In the genomic region with DNA sequence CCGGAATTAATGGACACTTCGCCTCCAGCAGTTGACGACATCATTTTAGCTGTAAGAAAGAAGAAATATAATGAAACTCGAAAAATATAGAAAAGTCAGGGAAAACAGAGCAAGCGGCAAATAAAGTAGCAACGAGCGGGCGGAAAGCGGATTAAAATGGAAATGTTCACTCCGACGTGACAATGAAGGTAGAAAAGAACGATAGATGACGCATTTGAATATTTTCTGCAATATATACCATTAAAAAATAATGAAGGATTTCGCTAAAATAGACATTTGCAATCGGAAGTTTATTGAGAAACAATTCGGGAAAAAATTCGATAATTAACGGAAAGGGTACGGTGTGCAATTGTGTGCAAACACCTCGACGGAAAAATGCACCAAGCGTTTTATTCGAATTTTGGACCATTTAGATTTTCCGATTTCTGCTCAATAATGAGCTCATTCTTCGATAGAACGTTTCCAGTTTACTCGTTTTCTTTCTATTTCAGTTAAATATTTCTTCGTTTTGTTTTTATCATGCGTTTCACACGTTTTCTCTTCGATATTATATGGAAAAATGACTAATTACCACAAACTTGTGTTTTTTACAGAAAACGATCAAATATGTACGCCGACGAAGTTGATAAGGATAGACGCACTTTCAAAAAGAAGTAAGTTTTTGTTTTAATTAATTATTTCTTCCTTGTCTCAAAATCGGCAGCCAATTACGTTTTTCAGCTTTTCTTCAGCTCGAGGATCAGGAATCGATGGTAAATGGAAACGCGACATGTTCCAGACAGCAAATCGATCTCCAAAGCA, we compare ENCODE assay signal across 4 worm cellular contexts.
TF ChIP-seq lines count a peak whose summit lies in the region.

A gene (minus strand): TSS at position 51 of the 801 bp plus-strand sequence.
A gene (plus strand): TSS at position 594 of the 801 bp plus-strand sequence.

TF ChIP-seq in whole organism, L2 larva, 48 proteins besides CTCF, POLR2A, EP300 and RAD21:
- TF ChIP-seq nhr-129 (tag; optimal IDR thresholded peaks at IDR 0.05; lab: Kevin White, UChicago): peak; percentile 56
- TF ChIP-seq R02D3.7 (tag; optimal IDR thresholded peaks at IDR 0.05; lab: Kevin White, UChicago): no peak
- peak; percentile 23 for TF ChIP-seq nhr-25 (tag; optimal IDR thresholded peaks at IDR 0.05; lab: Kevin White, UChicago)
- TF ChIP-seq crh-2 (tag; optimal IDR thresholded peaks at IDR 0.05; lab: Kevin White, UChicago): peak; percentile 54
- TF ChIP-seq C34F6.9 (tag; optimal IDR thresholded peaks at IDR 0.05; lab: Kevin White, UChicago): peak; percentile 75
- TF ChIP-seq gmeb-1 (tag; optimal IDR thresholded peaks at IDR 0.05; lab: Kevin White, UChicago): peak; percentile 15
- peak; percentile 13 for TF ChIP-seq fos-1 (tag; optimal IDR thresholded peaks at IDR 0.05; lab: Kevin White, UChicago)
- peak; percentile 85 for TF ChIP-seq unc-55 (GFP tag; optimal IDR thresholded peaks at IDR 0.05; lab: Kevin White, UChicago)
- no peak for TF ChIP-seq ama-1 (optimal IDR thresholded peaks at IDR 0.05; lab: Kevin White, UChicago)
- TF ChIP-seq sma-9 (GFP tag; optimal IDR thresholded peaks at IDR 0.05; lab: Kevin White, UChicago): peak; percentile 37
- TF ChIP-seq sma-9 (tag; optimal IDR thresholded peaks at IDR 0.05; lab: Kevin White, UChicago): no peak
- peak; percentile 96 to 99 for TF ChIP-seq lsy-2 (tag; optimal IDR thresholded peaks at IDR 0.05; lab: Kevin White, UChicago)
- peak; percentile 19 for TF ChIP-seq blmp-1 (tag; optimal IDR thresholded peaks at IDR 0.05; lab: Kevin White, UChicago; ENCODE audit: insufficient read depth)
- peak; percentile 24 for TF ChIP-seq sem-4 (tag; optimal IDR thresholded peaks at IDR 0.05; lab: Kevin White, UChicago)
- no peak for TF ChIP-seq alr-1 (tag; optimal IDR thresholded peaks at IDR 0.05; lab: Kevin White, UChicago)
TF ChIP-seq in whole organism, L2 larva: peak in this region for 11.

TF ChIP-seq in whole organism, L4 larva, 104 proteins besides CTCF, POLR2A, EP300 and RAD21 (continues in another document):
- no peak for TF ChIP-seq nhr-48 (tag; optimal IDR thresholded peaks at IDR 0.05; lab: Kevin White, UChicago)
- no peak for TF ChIP-seq daf-12 (tag; optimal IDR thresholded peaks at IDR 0.05; lab: Kevin White, UChicago)
- no peak for TF ChIP-seq php-3 (GFP tag; IDR thresholded peaks at IDR 0.05; lab: Robert Waterston, UW)
- peak; percentile 47 for TF ChIP-seq ces-1 (GFP tag; optimal IDR thresholded peaks at IDR 0.05; lab: Kevin White, UChicago)
- TF ChIP-seq cey-2 (tag; optimal IDR thresholded peaks at IDR 0.05; lab: Kevin White, UChicago; ENCODE audit: borderline replicate concordance, insufficient read depth): no peak
- no peak for TF ChIP-seq tag-97 (GFP tag; IDR thresholded peaks at IDR 0.05; lab: Robert Waterston, UW)
- peak; percentile 9 for TF ChIP-seq nhr-6 (tag; optimal IDR thresholded peaks at IDR 0.05; lab: Kevin White, UChicago)
- TF ChIP-seq pha-4 (GFP tag; IDR thresholded peaks at IDR 0.05; lab: Robert Waterston, UW): no peak
- TF ChIP-seq pha-4 (tag; optimal IDR thresholded peaks at IDR 0.05; lab: Kevin White, UChicago): peak; percentile 42
- no peak for TF ChIP-seq F44E2.7 (GFP tag; IDR thresholded peaks at IDR 0.05; lab: Robert Waterston, UW)
- TF ChIP-seq lin-38 (GFP tag; IDR thresholded peaks at IDR 0.05; lab: Robert Waterston, UW): peak; percentile 34
- TF ChIP-seq T20F7.1 (GFP tag; optimal IDR thresholded peaks at IDR 0.05; lab: Kevin White, UChicago): peak; percentile 2
- peak; percentile 59; the same call in 1 of the 2 replicates for TF ChIP-seq snpc-1.2 (GFP tag; IDR thresholded peaks at IDR 0.05; lab: Robert Waterston, UW)
- peak; percentile 93 for TF ChIP-seq aha-1 (tag; lab: Kevin White, UChicago)
- TF ChIP-seq dpl-1 (GFP tag; optimal IDR thresholded peaks at IDR 0.05; lab: Kevin White, UChicago): peak; percentile 52
- peak; percentile 3 for TF ChIP-seq rbr-2 (tag; optimal IDR thresholded peaks at IDR 0.05; lab: Kevin White, UChicago)
- TF ChIP-seq zfp-3 (GFP tag; conservative IDR thresholded peaks at IDR 0.05; lab: Robert Waterston, UW): no peak
- peak; percentile 77 for TF ChIP-seq mes-2 (tag; optimal IDR thresholded peaks at IDR 0.05; lab: Kevin White, UChicago; ENCODE audit: poor library complexity, severe bottlenecking)
- peak; percentile 25 for TF ChIP-seq mep-1 (tag; optimal IDR thresholded peaks at IDR 0.05; lab: Kevin White, UChicago)
- TF ChIP-seq lsy-2 (tag; optimal IDR thresholded peaks at IDR 0.05; lab: Kevin White, UChicago): peak; percentile 85 to 99
- TF ChIP-seq arid-1 (GFP tag; conservative IDR thresholded peaks at IDR 0.05; lab: Robert Waterston, UW): 0 out of 2 replicates have a peak, but pooled peaks have one; percentile 34
- TF ChIP-seq daf-8 (GFP tag; IDR thresholded peaks at IDR 0.05; lab: Robert Waterston, UW): no peak

TF ChIP-seq in whole organism, late embryonic, 69 proteins besides CTCF, POLR2A, EP300 and RAD21:
- TF ChIP-seq sdc-2 (tag; optimal IDR thresholded peaks at IDR 0.05; lab: Kevin White, UChicago) (no peak), unc-42 (tag; optimal IDR thresholded peaks at IDR 0.05; lab: Kevin White, UChicago) (peak; percentile 78), pat-9 (tag; optimal IDR thresholded peaks at IDR 0.05; lab: Kevin White, UChicago) (no peak), pax-1 (tag; optimal IDR thresholded peaks at IDR 0.05; lab: Kevin White, UChicago) (peak; percentile 28), ceh-31 (tag; optimal IDR thresholded peaks at IDR 0.05; lab: Kevin White, UChicago) (peak; percentile 27), nfya-1 (tag; optimal IDR thresholded peaks at IDR 0.05; lab: Kevin White, UChicago) (peak; percentile 38), ceh-48 (tag; optimal IDR thresholded peaks at IDR 0.05; lab: Kevin White, UChicago) (peak; percentile 70), K09A11.1 (tag; optimal IDR thresholded peaks at IDR 0.05; lab: Kevin White, UChicago; ENCODE audit: insufficient read depth) (no peak), elt-2 (tag; optimal IDR thresholded peaks at IDR 0.05; lab: Kevin White, UChicago) (peak; percentile 31)

TF ChIP-seq in whole organism, mixed stage, embryonic, 35 proteins besides CTCF, POLR2A, EP300 and RAD21:
- TF ChIP-seq ces-1 (GFP tag; optimal IDR thresholded peaks at IDR 0.05; lab: Kevin White, UChicago) (peak; percentile 92), ztf-11 (tag; optimal IDR thresholded peaks at IDR 0.05; lab: Kevin White, UChicago) (peak; percentile 27), ceh-43 (GFP tag; optimal IDR thresholded peaks at IDR 0.05; lab: Kevin White, UChicago) (peak; percentile 52), ham-2 (GFP tag; optimal IDR thresholded peaks at IDR 0.05; lab: Kevin White, UChicago) (no peak), bed-3 (GFP tag; optimal IDR thresholded peaks at IDR 0.05; lab: Kevin White, UChicago) (no peak), tbx-8 (GFP tag; optimal IDR thresholded peaks at IDR 0.05; lab: Kevin White, UChicago) (no peak), elt-1 (tag; optimal IDR thresholded peaks at IDR 0.05; lab: Kevin White, UChicago; ENCODE audit: borderline replicate concordance, insufficient read depth) (no peak), ceh-39 (tag; optimal IDR thresholded peaks at IDR 0.05; lab: Kevin White, UChicago) (peak; percentile 59), mls-2 (tag; optimal IDR thresholded peaks at IDR 0.05; lab: Kevin White, UChicago) (no peak), nhr-28 (tag; optimal IDR thresholded peaks at IDR 0.05; lab: Kevin White, UChicago) (no peak), pha-4 (tag; optimal IDR thresholded peaks at IDR 0.05; lab: Kevin White, UChicago) (peak; percentile 1), nhr-76 (tag; optimal IDR thresholded peaks at IDR 0.05; lab: Kevin White, UChicago) (no peak), lsy-2 (tag; optimal IDR thresholded peaks at IDR 0.05; lab: Kevin White, UChicago) (peak; percentile 97)
